Worm (Caenorhabditis elegans) whole organism, late embryonic: ENCODE measurements around the gene atp-2.

ENCODE experiments used
- C38D4.7 ChIP-seq: fragments of 200-800 bp; sonication (Bioruptor generic); optimal IDR thresholded peaks from 2 replicates; lab custom pipeline; 2018; ENCODE audit warnings: mild to moderate bottlenecking, missing genetic modification characterization, moderate library complexity, missing compliant biosample characterization
- F13H6.1 ChIP-seq: sonication (generic microtip); optimal IDR thresholded peaks from 2 replicates; lab custom pipeline; 2016; ENCODE audit warnings: missing genetic modification characterization, missing compliant biosample characterization
- K02D7.2 ChIP-seq: sonication (generic microtip); optimal IDR thresholded peaks from 2 replicates; lab custom pipeline; 2017; ENCODE audit warnings: mild to moderate bottlenecking, missing genetic modification characterization, missing compliant biosample characterization
- T23F11.4 ChIP-seq: fragments of 200-800 bp; sonication (Bioruptor generic); optimal IDR thresholded peaks from 2 replicates; lab custom pipeline; 2018; ENCODE audit warnings: mild to moderate bottlenecking, missing genetic modification characterization, missing compliant biosample characterization
- Y22D7AL.16 ChIP-seq: sonication (generic microtip); optimal IDR thresholded peaks from 2 replicates; lab custom pipeline; 2016; ENCODE audit warnings: missing genetic modification characterization, missing compliant biosample characterization
- ahr-1 ChIP-seq: sonication (generic microtip); optimal IDR thresholded peaks from 2 replicates; lab custom pipeline; 2016; ENCODE audit warnings: missing genetic modification characterization, missing compliant biosample characterization
- ama-1 ChIP-seq: fragments of 150-350 bp; optimal IDR thresholded peaks from 2 replicates; lab custom pipeline; 2014
- ceh-14 ChIP-seq: sonication (generic microtip); optimal IDR thresholded peaks from 2 replicates; lab custom pipeline; 2016; ENCODE audit warnings: missing genotype, missing genetic modification characterization, missing compliant biosample characterization
- ceh-19 ChIP-seq: fragments of 200-800 bp; sonication (Bioruptor generic); optimal IDR thresholded peaks from 2 replicates; lab custom pipeline; 2018; ENCODE audit warnings: mild to moderate bottlenecking, missing genetic modification characterization, missing compliant biosample characterization
- ceh-22 ChIP-seq: sonication (generic microtip); optimal IDR thresholded peaks from 2 replicates; lab custom pipeline; 2017; ENCODE audit warnings: missing biosample characterization, missing genetic modification characterization
- ceh-24 ChIP-seq: sonication (generic microtip); optimal IDR thresholded peaks from 2 replicates; lab custom pipeline; 2016; ENCODE audit warnings: mild to moderate bottlenecking, missing genetic modification characterization, missing compliant biosample characterization
- ceh-34 ChIP-seq: sonication (generic microtip); optimal IDR thresholded peaks from 2 replicates; lab custom pipeline; 2016; ENCODE audit warnings: mild to moderate bottlenecking, missing genetic modification characterization, missing compliant biosample characterization
- ceh-45 ChIP-seq: fragments of 200-800 bp; sonication (Bioruptor generic); IDR thresholded peaks from 2 replicates; pipeline ENCODE4 v1.3.6; 2022; ENCODE audit warnings: missing genetic modification reagents, missing genetic modification characterization, missing compliant biosample characterization
- ceh-6 ChIP-seq: fragments of 200-800 bp; sonication (Bioruptor generic); optimal IDR thresholded peaks from 2 replicates; lab custom pipeline; 2018; ENCODE audit warnings: mild to moderate bottlenecking, missing genetic modification characterization, missing compliant biosample characterization
- dve-1 ChIP-seq: sonication (generic microtip); optimal IDR thresholded peaks from 2 replicates; lab custom pipeline; 2017; ENCODE audit warnings: antibody characterized with exemption, mild to moderate bottlenecking, missing genetic modification characterization, missing compliant biosample characterization
- elt-4 ChIP-seq: sonication (generic microtip); optimal IDR thresholded peaks from 2 replicates; lab custom pipeline; 2016; ENCODE audit warnings: missing genetic modification characterization, missing compliant biosample characterization
- ets-4 ChIP-seq: sonication (generic microtip); optimal IDR thresholded peaks from 2 replicates; lab custom pipeline; 2016; ENCODE audit warnings: missing genetic modification characterization, missing compliant biosample characterization
- fax-1 ChIP-seq: sonication (generic microtip); optimal IDR thresholded peaks from 2 replicates; lab custom pipeline; 2016; ENCODE audit warnings: missing genotype, missing genetic modification characterization, missing compliant biosample characterization
- fkh-6 ChIP-seq: sonication (generic microtip); optimal IDR thresholded peaks from 2 replicates; lab custom pipeline; 2016; ENCODE audit warnings: missing genetic modification characterization, missing compliant biosample characterization
- mec-3 ChIP-seq: sonication (generic microtip); optimal IDR thresholded peaks from 2 replicates; lab custom pipeline; 2016; ENCODE audit warnings: borderline replicate concordance, missing genetic modification characterization, missing compliant biosample characterization
- nhr-11 ChIP-seq: fragments of 150-350 bp; optimal IDR thresholded peaks from 2 replicates; lab custom pipeline; 2014; ENCODE audit warnings: missing biosample characterization, missing genetic modification characterization
- npax-4 ChIP-seq: sonication (generic microtip); optimal IDR thresholded peaks from 2 replicates; lab custom pipeline; 2016; ENCODE audit warnings: missing genetic modification characterization, missing compliant biosample characterization
- pag-3 ChIP-seq: sonication (generic microtip); optimal IDR thresholded peaks from 2 replicates; lab custom pipeline; 2016; ENCODE audit warnings: missing compliant biosample characterization, missing genetic modification characterization, borderline replicate concordance
- pat-9 ChIP-seq: fragments of 200-800 bp; sonication (Bioruptor generic); optimal IDR thresholded peaks from 2 replicates; lab custom pipeline; 2018; ENCODE audit warnings: mild to moderate bottlenecking, missing genetic modification characterization, moderate library complexity, missing compliant biosample characterization
- pax-1 ChIP-seq: fragments of 150-350 bp; optimal IDR thresholded peaks from 2 replicates; lab custom pipeline; 2014; ENCODE audit warnings: missing biosample characterization, missing genetic modification characterization
- ref-2 ChIP-seq: sonication (generic microtip); optimal IDR thresholded peaks from 2 replicates; lab custom pipeline; 2016; ENCODE audit warnings: missing genetic modification characterization, missing compliant biosample characterization
- sdc-2 ChIP-seq: sonication (generic microtip); optimal IDR thresholded peaks from 2 replicates; lab custom pipeline; 2016; ENCODE audit warnings: missing genotype, missing genetic modification characterization, missing compliant biosample characterization
- sox-2 ChIP-seq: fragments of 200-800 bp; sonication (Bioruptor generic); IDR thresholded peaks from 2 replicates; pipeline ENCODE4 v1.3.6; 2022; ENCODE audit warnings: missing genetic modification reagents, missing genetic modification characterization, missing compliant biosample characterization
- tbx-2 ChIP-seq: sonication (generic microtip); optimal IDR thresholded peaks from 2 replicates; lab custom pipeline; 2016; ENCODE audit warnings: missing genetic modification characterization, missing compliant biosample characterization
- ttx-3 ChIP-seq: sonication (generic microtip); optimal IDR thresholded peaks from 2 replicates; lab custom pipeline; 2016; ENCODE audit warnings: missing genetic modification reagents, missing genetic modification characterization, missing compliant biosample characterization
- unc-3 ChIP-seq, 2 experiments: fragments of 200-800 bp in 1 of 2; sonication (Bioruptor generic) in 1 of 2; sonication (generic microtip) in 1 of 2; conservative IDR thresholded peaks in 1 of 2; optimal IDR thresholded peaks in 1 of 2; 2 replicates each; pipeline versions ENCODE4 v1.3.6 to Lab custom; 2016 to 2022; ENCODE audit warnings: missing compliant biosample characterization in 2 of 2, missing genetic modification characterization in 2 of 2, missing genetic modification reagents in 1 of 2
- unc-42 ChIP-seq: sonication (generic microtip); optimal IDR thresholded peaks from 2 replicates; lab custom pipeline; 2016; ENCODE audit warnings: missing genotype, missing genetic modification characterization, missing compliant biosample characterization
- unc-86 ChIP-seq: sonication (generic microtip); optimal IDR thresholded peaks from 2 replicates; lab custom pipeline; 2016; ENCODE audit warnings: missing genetic modification characterization, missing compliant biosample characterization
- ztf-16 ChIP-seq: sonication (generic microtip); optimal IDR thresholded peaks from 2 replicates; lab custom pipeline; 2017; ENCODE audit warnings: missing genetic modification characterization, missing compliant biosample characterization

The atp-2 gene

ce11 chrIII:5244539-5244938, 16.3 kb downstream of the atp-2 start, which contains the start of gene cnd-1:
cnd-1 (minus strand) TSS chrIII:5244639.
- no peak for TF ChIP-seq C38D4.7 (GFP tag; lab: Kevin White, UChicago)
- TF ChIP-seq Y22D7AL.16 (tag; lab: Kevin White, UChicago) = no peak
- no peak for TF ChIP-seq sox-2 (GFP tag; lab: Robert Waterston, UW)
- no peak for TF ChIP-seq npax-4 (tag; lab: Kevin White, UChicago)
- TF ChIP-seq ceh-6 (GFP tag; lab: Kevin White, UChicago) = no peak
- TF ChIP-seq ceh-34 = no peak
- no peak for TF ChIP-seq ztf-16 (tag; lab: Kevin White, UChicago)
- TF ChIP-seq pax-1 (tag; lab: Kevin White, UChicago) = no peak
- no peak for TF ChIP-seq ceh-14 (tag; lab: Kevin White, UChicago)
- no peak for TF ChIP-seq K02D7.2
- no peak for TF ChIP-seq fax-1
- TF ChIP-seq ceh-19 (GFP tag; lab: Kevin White, UChicago) = no peak
- TF ChIP-seq unc-3 (GFP tag; conservative IDR thresholded peaks at IDR 0.05; lab: Robert Waterston, UW) = no peak
- no peak for TF ChIP-seq unc-3 (tag; optimal IDR thresholded peaks at IDR 0.05; lab: Kevin White, UChicago)
- TF ChIP-seq ets-4 = no peak
- TF ChIP-seq ahr-1 (tag; lab: Kevin White, UChicago) = no peak
- TF ChIP-seq unc-42 (tag; lab: Kevin White, UChicago) = no peak
- TF ChIP-seq pat-9 (tag; lab: Kevin White, UChicago) = no peak
- TF ChIP-seq F13H6.1 (tag; lab: Kevin White, UChicago) = no peak
- TF ChIP-seq, all 69 proteins: peak for 0

- no peak for TF ChIP-seq pag-3 (tag; lab: Kevin White, UChicago)
- TF ChIP-seq ceh-24 (tag; lab: Kevin White, UChicago) = no peak
- TF ChIP-seq, all 69 proteins: peak for 0
These were observed 16.9 kb downstream of the atp-2 start for ce11 chrIII:5245067-5245466.

- no peak for TF ChIP-seq ets-4
- TF ChIP-seq Y22D7AL.16 (tag; lab: Kevin White, UChicago) = no peak
- no peak for TF ChIP-seq ama-1 (lab: Kevin White, UChicago)
- TF ChIP-seq, all 69 proteins: peak for 0
These were observed 20.5 kb downstream of the atp-2 start for ce11 chrIII:5248706-5249105.

ce11 chrIII:5254108-5254507, 25.9 kb downstream of the atp-2 start, which contains the start of the genes sumv-1 and gop-1:
sumv-1 (minus strand) TSS chrIII:5254187.
gop-1 (plus strand) TSS chrIII:5254438.
- TF ChIP-seq tbx-2 (no peak), nhr-11 (tag; lab: Kevin White, UChicago) (no peak), unc-42 (tag; lab: Kevin White, UChicago) (peak; percentile 19)

- no peak for TF ChIP-seq pag-3 (tag; lab: Kevin White, UChicago)
- TF ChIP-seq ttx-3 (tag; lab: Kevin White, UChicago) = no peak
- no peak for TF ChIP-seq elt-4 (tag; lab: Kevin White, UChicago)
- TF ChIP-seq dve-1 (tag; lab: Kevin White, UChicago) = no peak
- no peak for TF ChIP-seq ceh-45
- no peak for TF ChIP-seq ref-2 (tag; lab: Kevin White, UChicago)
- no peak for TF ChIP-seq fkh-6 (tag; lab: Kevin White, UChicago)
- no peak for TF ChIP-seq unc-86 (tag; lab: Kevin White, UChicago)
- no peak for TF ChIP-seq ceh-22 (tag; lab: Kevin White, UChicago)
- no peak for TF ChIP-seq mec-3 (tag; lab: Kevin White, UChicago)
- TF ChIP-seq T23F11.4 (GFP tag; lab: Kevin White, UChicago) = no peak
- TF ChIP-seq sdc-2 (tag; lab: Kevin White, UChicago) = no peak
These were observed 30.7 kb downstream of the atp-2 start, which contains the start of gene gop-2 for ce11 chrIII:5258918-5259317. gop-2 (plus strand) TSS chrIII:5259023.
